Fruit fly (Drosophila melanogaster) whole organism, embryonic: Measurements from ENCODE around the gene CG4459.

Source experiments
- Antp ChIP-seq: fragments of 200-800 bp; sonication (Bioruptor generic); optimal IDR thresholded peaks from 3 replicates; lab custom pipeline; 2016; ENCODE audit warnings: missing biosample characterization, missing genetic modification characterization
- CG1024 ChIP-seq: fragments of 200-800 bp; sonication (Bioruptor generic); IDR thresholded peaks from 2 replicates; pipeline ENCODE4 v1.3.6; 2022; ENCODE audit warnings: missing biosample characterization, missing genetic modification characterization
- CG10274 ChIP-seq: fragments of 200-800 bp; sonication (Bioruptor generic); optimal IDR thresholded peaks from 3 replicates; lab custom pipeline; 2017; ENCODE audit warnings: missing biosample characterization, mild to moderate bottlenecking, missing genetic modification characterization
- CG10366 ChIP-seq: fragments of 200-800 bp; sonication (Bioruptor generic); IDR thresholded peaks from 2 replicates; pipeline ENCODE4 v1.3.6; 2022; ENCODE audit warnings: missing biosample characterization, missing genetic modification characterization
- CG10565 ChIP-seq: fragments of 200-800 bp; sonication (Bioruptor generic); optimal IDR thresholded peaks from 3 replicates; lab custom pipeline; 2016; ENCODE audit warnings: missing biosample characterization, mild to moderate bottlenecking, missing genetic modification characterization
- CG11696 ChIP-seq: fragments of 200-800 bp; sonication (Bioruptor generic); IDR thresholded peaks from 2 replicates; pipeline ENCODE4 v1.3.6; 2022; ENCODE audit warnings: missing biosample characterization, missing genetic modification characterization
- CG13123 ChIP-seq: fragments of 200-800 bp; sonication (Bioruptor generic); optimal IDR thresholded peaks from 2 replicates; lab custom pipeline; 2016; ENCODE audit warnings: missing biosample characterization, missing genetic modification characterization
- CG13287 ChIP-seq: fragments of 200-800 bp; sonication (Bioruptor generic); IDR thresholded peaks from 2 replicates; pipeline ENCODE4 v1.3.6; 2022; ENCODE audit warnings: missing biosample characterization, missing genetic modification characterization; ENCODE audit not compliant: partially characterized antibody
- CG15269 ChIP-seq: fragments of 200-800 bp; sonication (Bioruptor generic); optimal IDR thresholded peaks from 2 replicates; lab custom pipeline; 2018; ENCODE audit warnings: missing biosample characterization, mild to moderate bottlenecking, missing genetic modification characterization, moderate library complexity
- CG17568 ChIP-seq: fragments of 200-800 bp; sonication (Bioruptor generic); optimal IDR thresholded peaks from 2 replicates; lab custom pipeline; 2018; ENCODE audit warnings: missing biosample characterization, mild to moderate bottlenecking, missing genetic modification characterization, moderate library complexity
- CG18619 ChIP-seq: fragments of 200-800 bp; sonication (Bioruptor generic); optimal IDR thresholded peaks from 3 replicates; lab custom pipeline; 2017; ENCODE audit warnings: missing biosample characterization, mild to moderate bottlenecking, missing genetic modification characterization
- CG30020 ChIP-seq: fragments of 200-800 bp; optimal IDR thresholded peaks from 2 replicates; lab custom pipeline; 2019; ENCODE audit warnings: missing biosample characterization, mild to moderate bottlenecking, missing genetic modification characterization, moderate library complexity
- CG31224 ChIP-seq: fragments of 200-800 bp; sonication (Bioruptor generic); IDR thresholded peaks from 2 replicates; pipeline ENCODE4 v1.3.6; 2022; ENCODE audit warnings: missing biosample characterization, missing genetic modification characterization
- CG31441 ChIP-seq: fragments of 200-800 bp; sonication (Bioruptor generic); IDR thresholded peaks from 2 replicates; pipeline ENCODE4 v1.3.6; 2022; ENCODE audit warnings: missing biosample characterization, missing genetic modification characterization
- CG34422 ChIP-seq: fragments of 200-800 bp; sonication (Bioruptor generic); IDR thresholded peaks from 3 replicates; pipeline ENCODE4 v1.3.6; 2022; ENCODE audit warnings: missing biosample characterization, missing genetic modification characterization
- CG4424 ChIP-seq: fragments of 200-800 bp; sonication (Bioruptor generic); optimal IDR thresholded peaks from 3 replicates; lab custom pipeline; 2016; ENCODE audit warnings: missing biosample characterization, missing genetic modification characterization
- CG4617 ChIP-seq: fragments of 200-800 bp; sonication (Bioruptor generic); optimal IDR thresholded peaks from 3 replicates; lab custom pipeline; 2016; ENCODE audit warnings: missing biosample characterization, missing genetic modification characterization, borderline replicate concordance
- CG6175 ChIP-seq: fragments of 200-800 bp; sonication (Bioruptor generic); IDR thresholded peaks from 3 replicates; pipeline ENCODE4 v1.3.6; 2022; ENCODE audit warnings: missing biosample characterization, missing genetic modification characterization
- CG7271 ChIP-seq: fragments of 200-800 bp; sonication (Bioruptor generic); optimal IDR thresholded peaks from 2 replicates; lab custom pipeline; 2018; ENCODE audit warnings: missing biosample characterization, mild to moderate bottlenecking, missing genetic modification characterization, moderate library complexity
- CG8944 ChIP-seq: fragments of 200-800 bp; sonication (Bioruptor generic); optimal IDR thresholded peaks from 3 replicates; lab custom pipeline; 2016; ENCODE audit warnings: missing biosample characterization, missing genetic modification characterization
- CG9727 ChIP-seq: fragments of 200-800 bp; sonication (Bioruptor generic); optimal IDR thresholded peaks from 3 replicates; lab custom pipeline; 2017; ENCODE audit warnings: missing biosample characterization, mild to moderate bottlenecking, missing genetic modification characterization
- Ets65A ChIP-seq: fragments of 200-800 bp; sonication (Bioruptor generic); peaks from one replicate; lab custom pipeline; 2016; ENCODE audit warnings: missing biosample characterization, missing genetic modification characterization
- HLH54F ChIP-seq: fragments of 200-800 bp; sonication (Bioruptor generic); optimal IDR thresholded peaks from 3 replicates; lab custom pipeline; 2016; ENCODE audit warnings: missing biosample characterization, missing genetic modification characterization
- Hr39 ChIP-seq: fragments of >200 bp; optimal IDR thresholded peaks from 2 replicates; lab custom pipeline; 2017
- Hr78 ChIP-seq, 2 experiments: fragments of 200-800 bp in 1 of 2; fragments of >200 bp in 1 of 2; sonication (Bioruptor generic) in 1 of 2; optimal IDR thresholded peaks; 2 replicates each; lab custom pipeline; 2017 to 2019; ENCODE audit warnings: missing biosample characterization in 2 of 2, missing genetic modification characterization in 2 of 2, mild to moderate bottlenecking in 1 of 2, moderate library complexity in 1 of 2
- Lpt ChIP-seq: fragments of >200 bp; optimal IDR thresholded peaks from 2 replicates; lab custom pipeline; 2018; ENCODE audit warnings: missing biosample characterization, missing genetic modification characterization
- Meics ChIP-seq: fragments of 200-800 bp; sonication (Bioruptor generic); optimal IDR thresholded peaks from 2 replicates; lab custom pipeline; 2017; ENCODE audit warnings: missing biosample characterization, mild to moderate bottlenecking, missing genetic modification characterization
- NC2β ChIP-seq: fragments of 200-800 bp; sonication (Bioruptor generic); optimal IDR thresholded peaks from 2 replicates; lab custom pipeline; 2016; ENCODE audit warnings: missing biosample characterization, missing genetic modification characterization
- NFAT ChIP-seq: fragments of 200-800 bp; sonication (Bioruptor generic); IDR thresholded peaks from 2 replicates; pipeline ENCODE4 v1.3.6; 2022; ENCODE audit warnings: missing biosample characterization, missing genetic modification characterization
- Oaz ChIP-seq: fragments of 200-800 bp; sonication (Bioruptor generic); IDR thresholded peaks from 2 replicates; pipeline ENCODE4 v1.3.6; 2022; ENCODE audit warnings: missing biosample characterization, missing genetic modification characterization
- Pdp1 ChIP-seq, 2 experiments: fragments of 200-800 bp; sonication (Bioruptor generic); optimal IDR thresholded peaks; 3 replicates each; lab custom pipeline; 2016; ENCODE audit warnings: missing biosample characterization in 2 of 2, missing genetic modification characterization in 2 of 2, mild to moderate bottlenecking in 1 of 2, moderate library complexity in 1 of 2
- Trl ChIP-seq, 3 experiments: fragments of >200 bp in 2 of 3; fragments of 200-800 bp in 1 of 3; sonication (Bioruptor generic) in 1 of 3; optimal IDR thresholded peaks; 2 replicates in 1 of 3; 3 replicates in 2 of 3; lab custom pipeline; 2016 to 2017; ENCODE audit warnings: missing biosample characterization in 1 of 3, missing genetic modification characterization in 1 of 3
- Usf ChIP-seq: fragments of 200-800 bp; sonication (Bioruptor generic); optimal IDR thresholded peaks from 2 replicates; lab custom pipeline; 2017; ENCODE audit warnings: missing genotype, missing biosample characterization, missing genetic modification characterization
- Vsx1 ChIP-seq: fragments of 200-800 bp; sonication (Bioruptor generic); optimal IDR thresholded peaks from 2 replicates; lab custom pipeline; 2017; ENCODE audit warnings: missing biosample characterization, mild to moderate bottlenecking, missing genetic modification characterization, missing genetic modification reagents
- ash1 ChIP-seq: fragments of 200-800 bp; sonication (Bioruptor generic); optimal IDR thresholded peaks from 2 replicates; lab custom pipeline; 2018; ENCODE audit warnings: missing biosample characterization, mild to moderate bottlenecking, missing genetic modification characterization
- bcd ChIP-seq: fragments of 200-800 bp; sonication (Bioruptor generic); optimal IDR thresholded peaks from 2 replicates; lab custom pipeline; 2017; ENCODE audit warnings: missing biosample characterization, mild to moderate bottlenecking, missing genetic modification characterization
- caup ChIP-seq: fragments of 200-800 bp; sonication (Bioruptor generic); optimal IDR thresholded peaks from 3 replicates; lab custom pipeline; 2017; ENCODE audit warnings: missing biosample characterization, mild to moderate bottlenecking, missing genetic modification characterization, moderate library complexity; ENCODE audit not compliant: severe bottlenecking
- gcm2 ChIP-seq: fragments of 200-800 bp; sonication (Bioruptor generic); optimal IDR thresholded peaks from 2 replicates; lab custom pipeline; 2016; ENCODE audit warnings: missing biosample characterization, missing genetic modification characterization
- gfzf ChIP-seq: fragments of 200-800 bp; sonication (Bioruptor generic); optimal IDR thresholded peaks from 2 replicates; lab custom pipeline; 2016; ENCODE audit warnings: missing biosample characterization, mild to moderate bottlenecking, missing genetic modification characterization, moderate library complexity
- knrl ChIP-seq: fragments of 200-800 bp; sonication (Bioruptor generic); IDR thresholded peaks from 3 replicates; pipeline ENCODE4 v1.3.6; 2022; ENCODE audit warnings: missing biosample characterization, missing genetic modification characterization; ENCODE audit not compliant: partially characterized antibody
- lmd ChIP-seq: fragments of 200-800 bp; sonication (Bioruptor generic); IDR thresholded peaks from 2 replicates; pipeline ENCODE4 v1.3.6; 2022; ENCODE audit warnings: missing biosample characterization, missing genetic modification characterization
- otp ChIP-seq: fragments of 200-800 bp; sonication (Bioruptor generic); IDR thresholded peaks from 3 replicates; pipeline ENCODE4, ENCODE4 v1.3.6; 2022; ENCODE audit warnings: missing biosample characterization, missing genetic modification characterization
- pb ChIP-seq: fragments of 200-800 bp; sonication (Bioruptor generic); optimal IDR thresholded peaks from 3 replicates; lab custom pipeline; 2016; ENCODE audit warnings: missing biosample characterization, missing genetic modification characterization
- phol ChIP-seq: fragments of 200-800 bp; sonication (Bioruptor generic); optimal IDR thresholded peaks from 3 replicates; lab custom pipeline; 2018; ENCODE audit warnings: missing biosample characterization, mild to moderate bottlenecking, missing genetic modification characterization, moderate library complexity
- row ChIP-seq: fragments of 200-800 bp; sonication (Bioruptor generic); IDR thresholded peaks from 3 replicates; pipeline ENCODE4 v1.3.6; 2022; ENCODE audit warnings: missing biosample characterization, missing genetic modification characterization
- sc ChIP-seq, 3 experiments: fragments of >200 bp in 2 of 3; fragments of 200-800 bp in 1 of 3; sonication (Bioruptor generic) in 1 of 3; optimal IDR thresholded peaks; 2 replicates in 2 of 3; 3 replicates in 1 of 3; lab custom pipeline; 2017; ENCODE audit warnings: mild to moderate bottlenecking in 1 of 3, missing biosample characterization in 1 of 3, missing genetic modification characterization in 1 of 3, missing genetic modification reagents in 1 of 3
- slou ChIP-seq: fragments of 200-800 bp; sonication (Bioruptor generic); optimal IDR thresholded peaks from 3 replicates; lab custom pipeline; 2016; ENCODE audit warnings: missing biosample characterization, missing genetic modification characterization
- slp2 ChIP-seq: fragments of 200-800 bp; sonication (Bioruptor generic); optimal IDR thresholded peaks from 2 replicates; lab custom pipeline; 2016; ENCODE audit warnings: missing biosample characterization, missing genetic modification characterization
- tap ChIP-seq: fragments of 200-800 bp; optimal IDR thresholded peaks from 3 replicates; lab custom pipeline; 2019; ENCODE audit warnings: missing biosample characterization, mild to moderate bottlenecking, missing genetic modification characterization, moderate library complexity

The CG4459 gene

DNA sequence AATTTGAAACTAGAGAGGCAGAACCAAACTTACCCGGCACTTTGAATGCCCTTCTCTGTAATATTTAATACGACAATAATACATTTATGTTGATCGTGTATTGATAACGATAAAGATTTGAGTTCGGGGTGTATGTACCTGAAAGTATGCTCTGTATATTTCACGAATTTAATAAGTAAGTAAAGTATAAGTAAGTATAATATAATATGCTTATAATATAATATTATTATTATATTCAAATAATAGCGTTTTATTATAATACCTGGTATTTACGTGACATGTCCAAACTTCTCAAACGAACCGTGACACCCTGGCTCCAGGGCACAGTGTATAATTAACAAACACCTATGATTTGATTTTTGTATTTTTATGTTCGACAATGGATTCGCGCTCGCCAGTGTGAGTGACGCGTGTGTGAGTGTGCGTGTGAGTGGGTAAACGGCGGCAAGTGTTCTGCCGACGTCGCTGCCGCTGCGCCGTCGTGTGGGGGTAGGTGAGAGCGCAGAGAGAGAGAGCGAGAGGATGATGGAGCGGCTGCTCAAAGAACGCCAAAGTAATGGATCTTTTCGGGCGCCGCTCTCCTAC lies 38.7 kb downstream of the CG4459 start (continued):
- TF ChIP-seq sc (optimal IDR thresholded peaks at IDR 0.05; lab: Kevin White, UChicago) (no peak), sc (GFP tag; optimal IDR thresholded peaks at IDR 0.05; lab: Kevin White, UChicago) (no peak), Hr78 (GFP tag; optimal IDR thresholded peaks at IDR 0.05; lab: Kevin White, UChicago) (no peak), Usf (peak; percentile 41), knrl (GFP tag; lab: Robert Waterston, UW) (no peak), CG34422 (GFP tag; lab: Robert Waterston, UW) (no peak), phol (tag; lab: Kevin White, UChicago) (peak; percentile 78), Oaz (GFP tag; lab: Robert Waterston, UW) (no peak), CG1024 (GFP tag; lab: Robert Waterston, UW) (no peak), lmd (GFP tag; lab: Robert Waterston, UW) (peak; percentile 73; the same call in 1 of the 2 replicates), CG31441 (GFP tag; lab: Robert Waterston, UW) (peak; percentile 77), Pdp1 (GFP tag; optimal IDR thresholded peaks at IDR 0.05; lab: Kevin White, UChicago) (peak in 1 of 2 experiments; percentile 34), row (GFP tag; lab: Robert Waterston, UW) (peak; percentile 79), slp2 (no peak), CG10565 (GFP tag; lab: Kevin White, UChicago) (no peak), CG15269 (peak; percentile 80), Meics (GFP tag; lab: Kevin White, UChicago) (peak; percentile 92), bcd (peak; percentile 79), otp (no peak), gfzf (GFP tag; lab: Kevin White, UChicago) (no peak), CG11696 (no peak), Antp (no peak), Trl (optimal IDR thresholded peaks at IDR 0.05; lab: Kevin White, UChicago) (peak; percentile 89 to 95), Trl (GFP tag; optimal IDR thresholded peaks at IDR 0.05; lab: Kevin White, UChicago) (no peak), gcm2 (GFP tag; lab: Kevin White, UChicago) (no peak), Hr39 (lab: Kevin White, UChicago) (no peak), CG10274 (GFP tag; lab: Kevin White, UChicago) (peak; percentile 80), HLH54F (GFP tag; lab: Kevin White, UChicago) (peak; percentile 4), CG13287 (peak; percentile 29), CG18619 (peak; percentile 72), slou (no peak), CG4617 (GFP tag; lab: Kevin White, UChicago) (no peak), Vsx1 (GFP tag; lab: Kevin White, UChicago) (peak; percentile 46), CG4424 (peak; percentile 54), CG17568 (GFP tag; lab: Kevin White, UChicago) (no peak), CG30020 (tag; lab: Kevin White, UChicago) (no peak), ash1 (no peak), pb (GFP tag; lab: Kevin White, UChicago) (no peak), caup (peak; percentile 86), CG8944 (GFP tag; lab: Kevin White, UChicago) (no peak), CG7271 (tag; lab: Kevin White, UChicago) (no peak), Lpt (GFP tag; lab: Kevin White, UChicago) (no peak), NC2β (no peak), Ets65A (GFP tag; lab: Kevin White, UChicago) (no peak), NFAT (GFP tag; lab: Robert Waterston, UW) (no peak), CG10366 (GFP tag; lab: Robert Waterston, UW) (peak; percentile 46; the same call in 1 of the 2 replicates), CG31224 (peak; percentile 61; the same call in 1 of the 2 replicates), tap (tag; lab: Kevin White, UChicago) (peak; percentile 67), CG6175 (GFP tag; lab: Robert Waterston, UW) (0 out of 3 replicates have a peak, but pooled peaks have one; percentile 11), CG9727 (peak; percentile 81), CG13123 (GFP tag; lab: Kevin White, UChicago) (no peak)
